Worm (Caenorhabditis elegans): ENCODE measurements around the gene arl-8.

arl-8 gene

ce11 chrIV:14797849-14798248 is at the start of gene arl-8:
Gene arl-8 (plus strand): TSS chrIV:14798149.
- TF ChIP-seq sox-4 (tag; optimal IDR thresholded peaks at IDR 0.05): no peak
- no peak for TF ChIP-seq ceh-2 (tag; optimal IDR thresholded peaks at IDR 0.05)

- TF ChIP-seq gmeb-2 (tag; optimal IDR thresholded peaks at IDR 0.05) (no peak), pax-1 (tag; optimal IDR thresholded peaks at IDR 0.05) (no peak), unc-3 (GFP tag; conservative IDR thresholded peaks at IDR 0.05) (no peak), unc-3 (tag; optimal IDR thresholded peaks at IDR 0.05) (no peak), pha-4 (tag; optimal IDR thresholded peaks at IDR 0.05) (no peak), ceh-24 (tag; optimal IDR thresholded peaks at IDR 0.05) (no peak), fkh-10 (GFP tag; optimal IDR thresholded peaks at IDR 0.05) (no peak), fkh-6 (tag; optimal IDR thresholded peaks at IDR 0.05) (no peak), lin-11 (tag; optimal IDR thresholded peaks at IDR 0.05) (no peak), fax-1 (tag; optimal IDR thresholded peaks at IDR 0.05) (no peak), ceh-6 (GFP tag; optimal IDR thresholded peaks at IDR 0.05) (no peak)
Measured at ce11 chrIV:14754912-14755311, 43.0 kb upstream of the arl-8 start, which contains the start of gene Y57G11C.499. Gene Y57G11C.499 (minus strand): TSS chrIV:14754934.

- TF ChIP-seq ttx-3 (tag; optimal IDR thresholded peaks at IDR 0.05) (no peak), nhr-11 (tag; optimal IDR thresholded peaks at IDR 0.05) (no peak), hlh-30 (tag; optimal IDR thresholded peaks at IDR 0.05; ENCODE audit: insufficient read depth) (no peak), ceh-34 (tag; optimal IDR thresholded peaks at IDR 0.05) (no peak), pag-3 (tag; optimal IDR thresholded peaks at IDR 0.05; ENCODE audit: borderline replicate concordance) (no peak), dve-1 (tag; optimal IDR thresholded peaks at IDR 0.05) (no peak), sdc-2 (tag; optimal IDR thresholded peaks at IDR 0.05) (no peak), nfya-1 (tag; optimal IDR thresholded peaks at IDR 0.05) (no peak)
Measured at ce11 chrIV:14757786-14758185, 40.2 kb upstream of the arl-8 start.

- TF ChIP-seq lim-6 (tag; optimal IDR thresholded peaks at IDR 0.05) (no peak), pag-3 (tag; optimal IDR thresholded peaks at IDR 0.05; ENCODE audit: borderline replicate concordance) (no peak), odd-2 (tag; optimal IDR thresholded peaks at IDR 0.05) (no peak), sox-2 (GFP tag; IDR thresholded peaks at IDR 0.05) (no peak), ceh-24 (tag; optimal IDR thresholded peaks at IDR 0.05) (no peak), unc-86 (tag; optimal IDR thresholded peaks at IDR 0.05) (no peak), K02D7.2 (tag; optimal IDR thresholded peaks at IDR 0.05) (no peak), nhr-11 (tag; optimal IDR thresholded peaks at IDR 0.05) (no peak), ceh-6 (GFP tag; optimal IDR thresholded peaks at IDR 0.05) (no peak), ets-4 (tag; optimal IDR thresholded peaks at IDR 0.05) (no peak), ref-2 (tag; optimal IDR thresholded peaks at IDR 0.05) (no peak), ahr-1 (tag; optimal IDR thresholded peaks at IDR 0.05) (no peak)
Measured at ce11 chrIV:14759662-14760061, 38.3 kb upstream of the arl-8 start.

ce11 chrIV:14760845-14761244 is 37.1 kb upstream of the arl-8 start, which contains the start of gene ptp-5.2:
Gene ptp-5.2 (minus strand): TSS chrIV:14760945.
- TF ChIP-seq C38D4.7 (GFP tag; optimal IDR thresholded peaks at IDR 0.05) (no peak), ceh-30 (tag; optimal IDR thresholded peaks at IDR 0.05) (no peak), fax-1 (tag; optimal IDR thresholded peaks at IDR 0.05) (no peak), ceh-2 (tag; optimal IDR thresholded peaks at IDR 0.05) (no peak), eyg-1 (tag; optimal IDR thresholded peaks at IDR 0.05) (no peak), ceh-24 (tag; optimal IDR thresholded peaks at IDR 0.05) (no peak), ceh-18 (tag; optimal IDR thresholded peaks at IDR 0.05) (no peak), ets-4 (tag; optimal IDR thresholded peaks at IDR 0.05) (no peak), pros-1 (tag; optimal IDR thresholded peaks at IDR 0.05) (no peak), unc-86 (tag; optimal IDR thresholded peaks at IDR 0.05) (no peak)

Measured in whole organism, late embryonic.